Fruit fly (Drosophila melanogaster) whole organism, embryonic: ENCODE results near the gene Vps8.

Experiments used
- CG10543 ChIP-seq: fragments of 200-800 bp; sonication (Bioruptor generic); optimal IDR thresholded peaks from 3 replicates; lab custom pipeline; 2017; ENCODE audit warnings: missing biosample characterization, mild to moderate bottlenecking, missing genetic modification characterization, moderate library complexity
- CG10979 ChIP-seq: fragments of 200-800 bp; sonication (Bioruptor generic); optimal IDR thresholded peaks from 2 replicates; lab custom pipeline; 2018; ENCODE audit warnings: missing biosample characterization, mild to moderate bottlenecking, missing genetic modification characterization, moderate library complexity
- CG11696 ChIP-seq: fragments of 200-800 bp; sonication (Bioruptor generic); IDR thresholded peaks from 2 replicates; pipeline ENCODE4 v1.3.6; 2022; ENCODE audit warnings: missing biosample characterization, missing genetic modification characterization
- CG12236 ChIP-seq: fragments of 200-800 bp; sonication (Bioruptor generic); optimal IDR thresholded peaks from 2 replicates; lab custom pipeline; 2016; ENCODE audit warnings: missing biosample characterization, missing genetic modification characterization
- CG13123 ChIP-seq: fragments of 200-800 bp; sonication (Bioruptor generic); optimal IDR thresholded peaks from 2 replicates; lab custom pipeline; 2016; ENCODE audit warnings: missing biosample characterization, missing genetic modification characterization
- CG17328 ChIP-seq: fragments of 200-800 bp; sonication (Bioruptor generic); IDR thresholded peaks from 2 replicates; pipeline ENCODE4 v1.3.6; 2022; ENCODE audit warnings: missing biosample characterization, missing genetic modification characterization
- CG17361 ChIP-seq: fragments of 200-800 bp; sonication (Bioruptor generic); IDR thresholded peaks from 3 replicates; pipeline ENCODE4 v1.3.6; 2022; ENCODE audit warnings: missing biosample characterization, missing genetic modification characterization
- CG17612 ChIP-seq: fragments of 200-800 bp; sonication (Bioruptor generic); IDR thresholded peaks from 2 replicates; pipeline ENCODE4 v1.3.6; 2022; ENCODE audit warnings: missing biosample characterization, missing genetic modification characterization
- CG17802 ChIP-seq: fragments of 200-800 bp; sonication (Bioruptor generic); optimal IDR thresholded peaks from 2 replicates; lab custom pipeline; 2018; ENCODE audit warnings: missing biosample characterization, mild to moderate bottlenecking, missing genetic modification characterization, moderate library complexity
- CG18011 ChIP-seq: fragments of 200-800 bp; sonication (Bioruptor generic); optimal IDR thresholded peaks from 2 replicates; lab custom pipeline; 2017; ENCODE audit warnings: missing biosample characterization, missing genetic modification characterization, mild to moderate bottlenecking, moderate library complexity, missing genotype
- CG30431 ChIP-seq: fragments of 200-800 bp; sonication (Bioruptor generic); optimal IDR thresholded peaks from 2 replicates; lab custom pipeline; 2017; ENCODE audit warnings: missing biosample characterization, missing genetic modification characterization
- CG31388 ChIP-seq: fragments of 200-800 bp; sonication (Bioruptor generic); optimal IDR thresholded peaks from 2 replicates; lab custom pipeline; 2016; ENCODE audit warnings: missing biosample characterization, missing genetic modification characterization
- CG32772 ChIP-seq: fragments of 200-800 bp; sonication (Bioruptor generic); IDR thresholded peaks from 2 replicates; pipeline ENCODE4 v1.3.6; 2022; ENCODE audit warnings: missing biosample characterization, missing genetic modification characterization
- CG33213 ChIP-seq: fragments of 200-800 bp; sonication (Bioruptor generic); optimal IDR thresholded peaks from 3 replicates; lab custom pipeline; 2016; ENCODE audit warnings: missing biosample characterization, missing genetic modification characterization
- CG4617 ChIP-seq: fragments of 200-800 bp; sonication (Bioruptor generic); optimal IDR thresholded peaks from 3 replicates; lab custom pipeline; 2016; ENCODE audit warnings: missing biosample characterization, missing genetic modification characterization, borderline replicate concordance
- CG7786 ChIP-seq: fragments of 200-800 bp; sonication (Bioruptor generic); optimal IDR thresholded peaks from 2 replicates; lab custom pipeline; 2016; ENCODE audit warnings: missing biosample characterization, missing genetic modification characterization
- CG8281 ChIP-seq: fragments of 200-800 bp; sonication (Bioruptor generic); optimal IDR thresholded peaks from 2 replicates; lab custom pipeline; 2018; ENCODE audit warnings: missing biosample characterization, mild to moderate bottlenecking, missing genetic modification characterization, moderate library complexity
- CG8388 ChIP-seq: fragments of 200-800 bp; sonication (Bioruptor generic); optimal IDR thresholded peaks from 2 replicates; lab custom pipeline; 2019; ENCODE audit warnings: missing biosample characterization, mild to moderate bottlenecking, missing genetic modification characterization, moderate library complexity
- Eip74EF ChIP-seq, 2 experiments: fragments of 200-800 bp in 1 of 2; fragments of >200 bp in 1 of 2; sonication (Bioruptor generic) in 1 of 2; optimal IDR thresholded peaks; 2 replicates each; lab custom pipeline; 2017 to 2019; ENCODE audit warnings: missing biosample characterization in 2 of 2, missing genetic modification characterization in 2 of 2, mild to moderate bottlenecking in 1 of 2, moderate library complexity in 1 of 2
- Ets65A ChIP-seq: fragments of 200-800 bp; sonication (Bioruptor generic); peaks from one replicate; lab custom pipeline; 2016; ENCODE audit warnings: missing biosample characterization, missing genetic modification characterization
- Ets97D ChIP-seq: fragments of 200-800 bp; sonication (Bioruptor generic); optimal IDR thresholded peaks from 3 replicates; lab custom pipeline; 2016; ENCODE audit warnings: missing biosample characterization, missing genetic modification characterization
- Fer1 ChIP-seq: fragments of 200-800 bp; sonication (Bioruptor generic); optimal IDR thresholded peaks from 2 replicates; lab custom pipeline; 2017; ENCODE audit warnings: missing biosample characterization, mild to moderate bottlenecking, missing genetic modification characterization
- MESR4 ChIP-seq: fragments of 200-800 bp; sonication (Bioruptor generic); optimal IDR thresholded peaks from 2 replicates; lab custom pipeline; 2018; ENCODE audit warnings: missing biosample characterization, mild to moderate bottlenecking, missing genetic modification characterization, moderate library complexity
- Ptx1 ChIP-seq: fragments of 200-800 bp; sonication (Bioruptor generic); IDR thresholded peaks from 2 replicates; pipeline ENCODE4 v1.3.6; 2022; ENCODE audit warnings: missing biosample characterization, missing genetic modification characterization
- Side ChIP-seq: fragments of 200-800 bp; sonication (Bioruptor generic); optimal IDR thresholded peaks from 2 replicates; lab custom pipeline; 2016; ENCODE audit warnings: missing biosample characterization, missing genetic modification characterization
- az2 ChIP-seq: fragments of 200-800 bp; sonication (Bioruptor generic); optimal IDR thresholded peaks from 3 replicates; lab custom pipeline; 2016; ENCODE audit warnings: missing biosample characterization, missing genetic modification characterization
- bab2 ChIP-seq: fragments of 200-800 bp; sonication (Bioruptor generic); optimal IDR thresholded peaks from 2 replicates; lab custom pipeline; 2016; ENCODE audit warnings: missing biosample characterization, missing genetic modification characterization
- ci ChIP-seq: fragments of 200-800 bp; sonication (Bioruptor generic); IDR thresholded peaks from 3 replicates; pipeline ENCODE4 v1.3.6; 2022; ENCODE audit warnings: missing biosample characterization, missing genetic modification characterization
- esg ChIP-seq: fragments of 200-800 bp; sonication (Bioruptor generic); conservative IDR thresholded peaks from 2 replicates; pipeline ENCODE4 v1.3.6; 2022; ENCODE audit warnings: missing biosample characterization, missing genetic modification characterization
- eve ChIP-seq, 2 experiments: fragments of >200 bp; optimal IDR thresholded peaks; 2 replicates each; lab custom pipeline; 2017; ENCODE audit warnings: missing biosample characterization in 2 of 2, missing genetic modification characterization in 2 of 2
- gem ChIP-seq: fragments of 200-800 bp; sonication (Bioruptor generic); optimal IDR thresholded peaks from 2 replicates; lab custom pipeline; 2019; ENCODE audit warnings: missing biosample characterization, mild to moderate bottlenecking, missing genetic modification characterization, moderate library complexity
- gfzf ChIP-seq: fragments of 200-800 bp; sonication (Bioruptor generic); optimal IDR thresholded peaks from 2 replicates; lab custom pipeline; 2016; ENCODE audit warnings: missing biosample characterization, mild to moderate bottlenecking, missing genetic modification characterization, moderate library complexity
- h ChIP-seq: fragments of >200 bp; optimal IDR thresholded peaks from 2 replicates; lab custom pipeline; 2017
- hkb ChIP-seq, 2 experiments: fragments of 200-800 bp in 1 of 2; fragments of >200 bp in 1 of 2; sonication (Bioruptor generic) in 1 of 2; IDR thresholded peaks in 1 of 2; optimal IDR thresholded peaks in 1 of 2; 2 replicates each; pipeline versions ENCODE4 v1.3.6 to Lab custom; 2017 to 2022; ENCODE audit warnings: missing biosample characterization in 1 of 2, missing genetic modification characterization in 1 of 2
- insv ChIP-seq, 2 experiments: fragments of 200-800 bp; sonication (Bioruptor generic); optimal IDR thresholded peaks; 3 replicates each; lab custom pipeline; 2016 to 2018; ENCODE audit warnings: missing biosample characterization in 2 of 2, missing genetic modification characterization in 2 of 2
- ken ChIP-seq: fragments of 200-800 bp; sonication (Bioruptor generic); IDR thresholded peaks from 3 replicates; pipeline ENCODE4 v1.3.6; 2022; ENCODE audit warnings: missing biosample characterization, missing genetic modification characterization
- lola ChIP-seq, 3 experiments: fragments of >200 bp in 2 of 3; fragments of 200-800 bp in 1 of 3; sonication (Bioruptor generic) in 1 of 3; optimal IDR thresholded peaks; 2 replicates each; lab custom pipeline; 2017 to 2019; ENCODE audit warnings: missing biosample characterization in 3 of 3, missing genetic modification characterization in 3 of 3, mild to moderate bottlenecking in 1 of 3, moderate library complexity in 1 of 3
- luna ChIP-seq: fragments of 200-800 bp; sonication (Bioruptor generic); optimal IDR thresholded peaks from 2 replicates; lab custom pipeline; 2016; ENCODE audit warnings: missing biosample characterization, missing genetic modification characterization
- onecut ChIP-seq: fragments of 200-800 bp; sonication (Bioruptor generic); IDR thresholded peaks from 2 replicates; pipeline ENCODE4 v1.3.6; 2022; ENCODE audit warnings: missing biosample characterization, missing genetic modification characterization
- prd ChIP-seq, 3 experiments: fragments of >200 bp in 2 of 3; fragments of 200-800 bp in 1 of 3; sonication (Bioruptor generic) in 1 of 3; optimal IDR thresholded peaks in 2 of 3; IDR thresholded peaks in 1 of 3; 2 replicates in 2 of 3; 3 replicates in 1 of 3; pipeline versions ENCODE4 v1.3.6 to Lab custom; 2017 to 2022; ENCODE audit warnings: missing biosample characterization in 1 of 3, missing genetic modification characterization in 1 of 3
- pros ChIP-seq: fragments of 200-800 bp; sonication (Bioruptor generic); optimal IDR thresholded peaks from 3 replicates; lab custom pipeline; 2019; ENCODE audit warnings: missing biosample characterization, mild to moderate bottlenecking, missing genetic modification characterization, moderate library complexity
- sd ChIP-seq: fragments of 200-800 bp; sonication (Bioruptor generic); optimal IDR thresholded peaks from 3 replicates; lab custom pipeline; 2018; ENCODE audit warnings: missing biosample characterization, mild to moderate bottlenecking, missing genetic modification characterization, moderate library complexity
- sens-2 ChIP-seq: fragments of 200-800 bp; sonication (Bioruptor generic); IDR thresholded peaks from 2 replicates; pipeline ENCODE4 v1.3.6; 2022; ENCODE audit warnings: missing biosample characterization, missing genetic modification characterization
- slbo ChIP-seq: fragments of 200-800 bp; sonication (Bioruptor generic); IDR thresholded peaks from 2 replicates; pipeline ENCODE4 v1.3.6; 2022; ENCODE audit warnings: missing biosample characterization, missing genetic modification characterization
- stc ChIP-seq: fragments of 200-800 bp; sonication (Bioruptor generic); IDR thresholded peaks from 2 replicates; pipeline ENCODE4 v1.3.6; 2022; ENCODE audit warnings: missing biosample characterization, missing genetic modification characterization
- tll ChIP-seq, 2 experiments: fragments of 200-800 bp in 1 of 2; fragments of >200 bp in 1 of 2; sonication (Bioruptor generic) in 1 of 2; optimal IDR thresholded peaks; 2 replicates each; lab custom pipeline; 2017 to 2019; ENCODE audit warnings: missing biosample characterization in 2 of 2, missing genetic modification characterization in 2 of 2, mild to moderate bottlenecking in 1 of 2, moderate library complexity in 1 of 2
- unpg ChIP-seq: fragments of 200-800 bp; sonication (Bioruptor generic); optimal IDR thresholded peaks from 3 replicates; lab custom pipeline; 2018; ENCODE audit warnings: missing biosample characterization, mild to moderate bottlenecking, missing genetic modification characterization, moderate library complexity
- wor ChIP-seq: fragments of 200-800 bp; sonication (Bioruptor generic); IDR thresholded peaks from 2 replicates; pipeline ENCODE4 v1.3.6; 2022; ENCODE audit warnings: missing biosample characterization, missing genetic modification characterization
- zfh1 ChIP-seq: fragments of 200-800 bp; sonication (Bioruptor generic); IDR thresholded peaks from 3 replicates; pipeline ENCODE4 v1.3.6; 2022; ENCODE audit warnings: missing biosample characterization, missing genetic modification characterization

Gene Vps8

DNA sequence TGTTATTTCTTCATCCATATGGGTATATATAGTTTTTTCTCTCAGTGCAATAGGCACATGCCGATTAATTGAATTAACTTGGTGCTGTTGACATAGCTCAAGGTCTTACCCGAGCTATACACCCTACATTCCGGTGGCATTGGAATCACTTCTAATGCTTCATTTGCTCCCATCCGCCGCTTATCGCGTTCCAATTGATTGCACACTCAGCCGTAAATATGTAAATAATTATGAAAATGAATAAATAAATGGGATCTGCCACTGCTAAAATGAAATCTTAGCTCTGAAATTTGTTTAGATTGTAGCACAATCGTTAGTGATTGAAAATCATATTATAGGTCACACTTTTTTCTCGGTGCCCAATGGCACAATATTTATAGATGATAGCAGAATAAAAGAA lies 21.8 kb upstream of the Vps8 start (continued):
- no peak for TF ChIP-seq hkb (optimal IDR thresholded peaks at IDR 0.05; lab: Kevin White, UChicago)
- 0 out of 2 replicates have a peak, but pooled peaks have one; percentile 25 for TF ChIP-seq hkb (GFP tag; IDR thresholded peaks at IDR 0.05; lab: Robert Waterston, UW)
- peak; percentile 14 for TF ChIP-seq CG10543 (GFP tag; lab: Kevin White, UChicago)
- TF ChIP-seq Fer1 (GFP tag; lab: Kevin White, UChicago) = peak; percentile 20
- peak; percentile 26 for TF ChIP-seq CG8281 (tag; lab: Kevin White, UChicago)
- peak; percentile 10 for TF ChIP-seq CG8388 (GFP tag; lab: Kevin White, UChicago)
- TF ChIP-seq ken (GFP tag; lab: Robert Waterston, UW) = no peak
- no peak for TF ChIP-seq CG18011 (GFP tag; lab: Kevin White, UChicago)
- TF ChIP-seq sd = peak; percentile 13
- TF ChIP-seq sens-2 (GFP tag; lab: Robert Waterston, UW) = no peak
- TF ChIP-seq CG13123 = no peak
- peak; percentile 28 for TF ChIP-seq Ets65A (GFP tag; lab: Kevin White, UChicago)
- no peak for TF ChIP-seq Side (GFP tag; lab: Kevin White, UChicago)
- TF ChIP-seq h = no peak
- no peak for TF ChIP-seq lola (GFP tag; optimal IDR thresholded peaks at IDR 0.05; lab: Kevin White, UChicago)
- TF ChIP-seq MESR4 = no peak
- TF ChIP-seq CG10979 = no peak
- TF ChIP-seq wor (GFP tag; lab: Robert Waterston, UW) = no peak
- peak; percentile 18 for TF ChIP-seq unpg (GFP tag; lab: Kevin White, UChicago)
- TF ChIP-seq gem = peak; percentile 51
- no peak for TF ChIP-seq CG30431 (GFP tag; lab: Kevin White, UChicago)
- TF ChIP-seq bab2 (GFP tag; lab: Kevin White, UChicago) = no peak
- TF ChIP-seq CG17361 (GFP tag; lab: Robert Waterston, UW) = 0 out of 3 replicates have a peak, but pooled peaks have one; percentile 11
- TF ChIP-seq stc (GFP tag; lab: Robert Waterston, UW) = no peak
- peak in 1 of 2 experiments; percentile 30 for TF ChIP-seq Eip74EF (GFP tag; optimal IDR thresholded peaks at IDR 0.05; lab: Kevin White, UChicago)
- no peak for TF ChIP-seq CG31388
- peak; percentile 29; the same call in 1 of the 2 replicates for TF ChIP-seq Ptx1 (GFP tag; lab: Robert Waterston, UW)
- TF ChIP-seq prd (optimal IDR thresholded peaks at IDR 0.05; lab: Kevin White, UChicago) = no peak
- TF ChIP-seq prd (GFP tag; IDR thresholded peaks at IDR 0.05; lab: Robert Waterston, UW) = 0 out of 3 replicates have a peak, but pooled peaks have one; percentile 29
- no peak for TF ChIP-seq onecut (GFP tag; lab: Robert Waterston, UW)
- TF ChIP-seq CG7786 (GFP tag; lab: Kevin White, UChicago) = no peak
- TF ChIP-seq pros (GFP tag; lab: Kevin White, UChicago) = no peak
- TF ChIP-seq Ets97D = no peak
- TF ChIP-seq tll (GFP tag; optimal IDR thresholded peaks at IDR 0.05; lab: Kevin White, UChicago) = no peak
- TF ChIP-seq CG4617 = no peak
- TF ChIP-seq CG17328 (GFP tag; lab: Robert Waterston, UW) = 0 out of 2 replicates have a peak, but pooled peaks have one; percentile 7
- no peak for TF ChIP-seq zfh1 (GFP tag; lab: Robert Waterston, UW)
- TF ChIP-seq CG33213 (GFP tag; lab: Kevin White, UChicago) = no peak
- no peak for TF ChIP-seq az2 (GFP tag; lab: Kevin White, UChicago)
- TF ChIP-seq CG32772 (GFP tag; lab: Robert Waterston, UW) = no peak
- TF ChIP-seq ci (GFP tag; lab: Robert Waterston, UW) = peak; percentile 42; the same call in 1 of the 3 replicates
- TF ChIP-seq esg (GFP tag; lab: Robert Waterston, UW) = no peak
- no peak for TF ChIP-seq CG17802 (tag; lab: Kevin White, UChicago)
- TF ChIP-seq CG17612 (GFP tag; lab: Robert Waterston, UW) = no peak
- TF ChIP-seq CG12236 (GFP tag; lab: Kevin White, UChicago) = no peak
- peak in 1 of 2 experiments; percentile 25 for TF ChIP-seq eve (GFP tag; optimal IDR thresholded peaks at IDR 0.05; lab: Kevin White, UChicago)
- TF ChIP-seq insv (GFP tag; optimal IDR thresholded peaks at IDR 0.05; lab: Kevin White, UChicago) = no peak
- no peak for TF ChIP-seq CG11696 (GFP tag; lab: Robert Waterston, UW)
- TF ChIP-seq luna = no peak
- TF ChIP-seq gfzf (GFP tag; lab: Kevin White, UChicago) = no peak
- TF ChIP-seq slbo (GFP tag; lab: Robert Waterston, UW) = 0 out of 2 replicates have a peak, but pooled peaks have one; percentile 28
